Fruit fly (Drosophila melanogaster) whole organism, embryonic: ENCODE results near the gene Polr3G.
A peak's percentile ranks its signal among the peaks of the same experiment; 100 is the strongest.

ENCODE experiments used
- B-H2 ChIP-seq: fragments of 200-800 bp; sonication (Bioruptor generic); optimal IDR thresholded peaks from 2 replicates; lab custom pipeline; 2018; ENCODE audit warnings: missing biosample characterization, mild to moderate bottlenecking, missing genetic modification characterization
- BtbVII ChIP-seq: fragments of 200-800 bp; sonication (Bioruptor generic); optimal IDR thresholded peaks from 3 replicates; lab custom pipeline; 2017; ENCODE audit warnings: missing biosample characterization, mild to moderate bottlenecking, missing genetic modification characterization
- CG11398 ChIP-seq: fragments of 200-800 bp; sonication (Bioruptor generic); optimal IDR thresholded peaks from 2 replicates; lab custom pipeline; 2016; ENCODE audit warnings: missing biosample characterization, missing genetic modification characterization
- CG12071 ChIP-seq: fragments of 200-800 bp; sonication (Bioruptor generic); optimal IDR thresholded peaks from 3 replicates; lab custom pipeline; 2018; ENCODE audit warnings: missing biosample characterization, mild to moderate bottlenecking, missing genetic modification characterization
- CG12659 ChIP-seq: fragments of 200-800 bp; sonication (Bioruptor generic); optimal IDR thresholded peaks from 3 replicates; lab custom pipeline; 2017; ENCODE audit warnings: mild to moderate bottlenecking, missing biosample characterization, missing genetic modification reagents, missing genetic modification characterization
- CG12744 ChIP-seq: fragments of 200-800 bp; sonication (Bioruptor generic); optimal IDR thresholded peaks from 2 replicates; lab custom pipeline; 2016; ENCODE audit warnings: missing biosample characterization, missing genetic modification characterization
- CG13894 ChIP-seq: fragments of 200-800 bp; sonication (Bioruptor generic); optimal IDR thresholded peaks from 3 replicates; lab custom pipeline; 2018; ENCODE audit warnings: missing biosample characterization, mild to moderate bottlenecking, missing genetic modification characterization, moderate library complexity
- CG15011 ChIP-seq: fragments of 200-800 bp; sonication (Bioruptor generic); optimal IDR thresholded peaks from 3 replicates; lab custom pipeline; 2018; ENCODE audit warnings: missing biosample characterization, mild to moderate bottlenecking, missing genetic modification characterization
- CG1603 ChIP-seq: fragments of 200-800 bp; sonication (Bioruptor generic); optimal IDR thresholded peaks from 2 replicates; lab custom pipeline; 2019; ENCODE audit warnings: missing biosample characterization, mild to moderate bottlenecking, missing genetic modification characterization, moderate library complexity
- CG16815 ChIP-seq: fragments of 200-800 bp; sonication (Bioruptor generic); optimal IDR thresholded peaks from 3 replicates; lab custom pipeline; 2017; ENCODE audit warnings: missing biosample characterization, mild to moderate bottlenecking, missing genetic modification characterization
- CG17186 ChIP-seq: fragments of 200-800 bp; sonication (Bioruptor generic); optimal IDR thresholded peaks from 3 replicates; lab custom pipeline; 2017; ENCODE audit warnings: missing biosample characterization, missing genetic modification reagents, missing genetic modification characterization
- CG17802 ChIP-seq: fragments of 200-800 bp; sonication (Bioruptor generic); optimal IDR thresholded peaks from 2 replicates; lab custom pipeline; 2018; ENCODE audit warnings: missing biosample characterization, mild to moderate bottlenecking, missing genetic modification characterization, moderate library complexity
- CG17912 ChIP-seq: fragments of 200-800 bp; sonication (Bioruptor generic); optimal IDR thresholded peaks from 2 replicates; lab custom pipeline; 2018; ENCODE audit warnings: missing biosample characterization, mild to moderate bottlenecking, missing genetic modification characterization
- CG18011 ChIP-seq: fragments of 200-800 bp; sonication (Bioruptor generic); optimal IDR thresholded peaks from 2 replicates; lab custom pipeline; 2017; ENCODE audit warnings: missing biosample characterization, missing genetic modification characterization, mild to moderate bottlenecking, moderate library complexity, missing genotype
- CG2120 ChIP-seq: fragments of 200-800 bp; sonication (Bioruptor generic); optimal IDR thresholded peaks from 3 replicates; lab custom pipeline; 2016; ENCODE audit warnings: missing biosample characterization, missing genetic modification characterization
- CG34376 ChIP-seq: fragments of 200-800 bp; sonication (Bioruptor generic); optimal IDR thresholded peaks from 2 replicates; lab custom pipeline; 2018; ENCODE audit warnings: missing biosample characterization, mild to moderate bottlenecking, missing genetic modification characterization
- CG34422 ChIP-seq: fragments of 200-800 bp; sonication (Bioruptor generic); IDR thresholded peaks from 3 replicates; pipeline ENCODE4 v1.3.6; 2022; ENCODE audit warnings: missing biosample characterization, missing genetic modification characterization
- CG3995 ChIP-seq: fragments of 200-800 bp; sonication (Bioruptor generic); optimal IDR thresholded peaks from 3 replicates; lab custom pipeline; 2016; ENCODE audit warnings: missing biosample characterization, missing genetic modification characterization
- CG4617 ChIP-seq: fragments of 200-800 bp; sonication (Bioruptor generic); optimal IDR thresholded peaks from 3 replicates; lab custom pipeline; 2016; ENCODE audit warnings: missing biosample characterization, missing genetic modification characterization, borderline replicate concordance
- CG6654 ChIP-seq: fragments of 200-800 bp; sonication (Bioruptor generic); optimal IDR thresholded peaks from 2 replicates; lab custom pipeline; 2017; ENCODE audit warnings: missing biosample characterization, mild to moderate bottlenecking, missing genetic modification characterization
- CG7928 ChIP-seq: fragments of 200-800 bp; sonication (Bioruptor generic); optimal IDR thresholded peaks from 2 replicates; lab custom pipeline; 2017; ENCODE audit warnings: missing biosample characterization, mild to moderate bottlenecking, missing genetic modification characterization
- CG9817 ChIP-seq: fragments of 200-800 bp; sonication (Bioruptor generic); optimal IDR thresholded peaks from 2 replicates; lab custom pipeline; 2018; ENCODE audit warnings: missing biosample characterization, mild to moderate bottlenecking, missing genetic modification characterization, moderate library complexity
- CrebB ChIP-seq: fragments of 200-800 bp; sonication (Bioruptor generic); optimal IDR thresholded peaks from 3 replicates; lab custom pipeline; 2018; ENCODE audit warnings: missing biosample characterization, mild to moderate bottlenecking, missing genetic modification characterization
- D ChIP-seq, 2 experiments: fragments of 200-800 bp in 1 of 2; fragments of >200 bp in 1 of 2; sonication (Bioruptor generic) in 1 of 2; optimal IDR thresholded peaks; 2 replicates in 1 of 2; 3 replicates in 1 of 2; lab custom pipeline; 2017; ENCODE audit warnings: mild to moderate bottlenecking in 1 of 2, missing biosample characterization in 1 of 2, missing genetic modification characterization in 1 of 2, missing genetic modification reagents in 1 of 2
- Fer1 ChIP-seq: fragments of 200-800 bp; sonication (Bioruptor generic); optimal IDR thresholded peaks from 2 replicates; lab custom pipeline; 2017; ENCODE audit warnings: missing biosample characterization, mild to moderate bottlenecking, missing genetic modification characterization
- Hey ChIP-seq: fragments of 200-800 bp; sonication (Bioruptor generic); optimal IDR thresholded peaks from 3 replicates; lab custom pipeline; 2018; ENCODE audit warnings: missing biosample characterization, mild to moderate bottlenecking, missing genetic modification characterization
- Hmx ChIP-seq: fragments of 200-800 bp; sonication (Bioruptor generic); optimal IDR thresholded peaks from 2 replicates; lab custom pipeline; 2016; ENCODE audit warnings: missing biosample characterization, missing genetic modification characterization
- Lhr ChIP-seq: fragments of 200-800 bp; sonication (Bioruptor generic); optimal IDR thresholded peaks from 3 replicates; lab custom pipeline; 2017; ENCODE audit warnings: mild to moderate bottlenecking, missing biosample characterization, missing genetic modification reagents, missing genetic modification characterization
- NfI ChIP-seq: fragments of 200-800 bp; sonication (Bioruptor generic); optimal IDR thresholded peaks from 3 replicates; lab custom pipeline; 2018; ENCODE audit warnings: missing biosample characterization, mild to moderate bottlenecking, missing genetic modification characterization, moderate library complexity
- Sin3A ChIP-seq: fragments of >200 bp; optimal IDR thresholded peaks from 2 replicates; lab custom pipeline; 2018
- Vsx1 ChIP-seq: fragments of 200-800 bp; sonication (Bioruptor generic); optimal IDR thresholded peaks from 2 replicates; lab custom pipeline; 2017; ENCODE audit warnings: missing biosample characterization, mild to moderate bottlenecking, missing genetic modification characterization, missing genetic modification reagents
- aop ChIP-seq: fragments of 200-800 bp; sonication (Bioruptor generic); IDR thresholded peaks from 2 replicates; pipeline ENCODE4 v1.3.6; 2022; ENCODE audit warnings: missing biosample characterization, missing genetic modification characterization
- bab2 ChIP-seq: fragments of 200-800 bp; sonication (Bioruptor generic); optimal IDR thresholded peaks from 2 replicates; lab custom pipeline; 2016; ENCODE audit warnings: missing biosample characterization, missing genetic modification characterization
- bigmax ChIP-seq: fragments of 200-800 bp; sonication (Bioruptor generic); optimal IDR thresholded peaks from 2 replicates; lab custom pipeline; 2018; ENCODE audit warnings: missing biosample characterization, mild to moderate bottlenecking, missing genetic modification characterization
- disco-r ChIP-seq: fragments of 200-800 bp; sonication (Bioruptor generic); optimal IDR thresholded peaks from 2 replicates; lab custom pipeline; 2016; ENCODE audit warnings: missing biosample characterization, missing genetic modification characterization
- dmrt11E ChIP-seq: fragments of 200-800 bp; sonication (Bioruptor generic); optimal IDR thresholded peaks from 3 replicates; lab custom pipeline; 2018; ENCODE audit warnings: missing biosample characterization, mild to moderate bottlenecking, missing genetic modification characterization, moderate library complexity
- fd102C ChIP-seq: fragments of 200-800 bp; sonication (Bioruptor generic); optimal IDR thresholded peaks from 2 replicates; lab custom pipeline; 2018; ENCODE audit warnings: missing biosample characterization, mild to moderate bottlenecking, missing genetic modification characterization, moderate library complexity
- kay ChIP-seq: fragments of 200-800 bp; sonication (Bioruptor generic); optimal IDR thresholded peaks from 2 replicates; lab custom pipeline; 2016; ENCODE audit warnings: missing biosample characterization, missing genetic modification characterization
- lola ChIP-seq, 3 experiments: fragments of >200 bp in 2 of 3; fragments of 200-800 bp in 1 of 3; sonication (Bioruptor generic) in 1 of 3; optimal IDR thresholded peaks; 2 replicates each; lab custom pipeline; 2017 to 2019; ENCODE audit warnings: missing biosample characterization in 3 of 3, missing genetic modification characterization in 3 of 3, mild to moderate bottlenecking in 1 of 3, moderate library complexity in 1 of 3
- nom ChIP-seq: fragments of 200-800 bp; sonication (Bioruptor generic); optimal IDR thresholded peaks from 2 replicates; lab custom pipeline; 2017; ENCODE audit warnings: missing biosample characterization, missing genetic modification characterization, mild to moderate bottlenecking, moderate library complexity, missing genetic modification reagents
- onecut ChIP-seq: fragments of 200-800 bp; sonication (Bioruptor generic); IDR thresholded peaks from 2 replicates; pipeline ENCODE4 v1.3.6; 2022; ENCODE audit warnings: missing biosample characterization, missing genetic modification characterization
- ranshi ChIP-seq: fragments of 200-800 bp; sonication (Bioruptor generic); IDR thresholded peaks from 2 replicates; pipeline ENCODE4 v1.3.6; 2022; ENCODE audit warnings: missing biosample characterization, missing genetic modification characterization
- sens ChIP-seq: fragments of 200-800 bp; sonication (Bioruptor generic); peaks from one replicate; lab custom pipeline; 2016; ENCODE audit warnings: missing biosample characterization, missing genetic modification characterization
- slou ChIP-seq: fragments of 200-800 bp; sonication (Bioruptor generic); optimal IDR thresholded peaks from 3 replicates; lab custom pipeline; 2016; ENCODE audit warnings: missing biosample characterization, missing genetic modification characterization
- sug ChIP-seq: fragments of 200-800 bp; optimal IDR thresholded peaks from 2 replicates; lab custom pipeline; 2019; ENCODE audit warnings: missing biosample characterization, mild to moderate bottlenecking, missing genetic modification characterization, moderate library complexity
- tx ChIP-seq: fragments of 200-800 bp; sonication (Bioruptor generic); optimal IDR thresholded peaks from 2 replicates; lab custom pipeline; 2016; ENCODE audit warnings: missing biosample characterization, missing genetic modification characterization
- vnd ChIP-seq: fragments of 200-800 bp; sonication (Bioruptor generic); IDR thresholded peaks from 3 replicates; pipeline ENCODE4 v1.3.6; 2022; ENCODE audit warnings: missing biosample characterization, missing genetic modification characterization; ENCODE audit not compliant: partially characterized antibody
- zen ChIP-seq: fragments of 200-800 bp; sonication (Bioruptor generic); optimal IDR thresholded peaks from 3 replicates; lab custom pipeline; 2018; ENCODE audit warnings: missing biosample characterization, mild to moderate bottlenecking, missing genetic modification characterization, moderate library complexity

Gene Polr3G

dm6 chr3L:17415967-17416749 lies 10.8 kb downstream of the Polr3G start (continued):
- no peak for TF ChIP-seq CG18011 (GFP tag; lab: Kevin White, UChicago)
- peak; percentile 96 for TF ChIP-seq zen (tag; lab: Kevin White, UChicago)
- peak; percentile 90 for TF ChIP-seq dmrt11E (tag; lab: Kevin White, UChicago)
- TF ChIP-seq D (optimal IDR thresholded peaks at IDR 0.05; lab: Kevin White, UChicago): peak; percentile 57
- peak; percentile 5 for TF ChIP-seq D (GFP tag; optimal IDR thresholded peaks at IDR 0.05; lab: Kevin White, UChicago)
- peak; percentile 78 for TF ChIP-seq CG1603
- peak in 1 of 3 experiments; percentile 86 for TF ChIP-seq lola (GFP tag; optimal IDR thresholded peaks at IDR 0.05; lab: Kevin White, UChicago)
- peak; percentile 24 for TF ChIP-seq CG11398 (GFP tag; lab: Kevin White, UChicago)
- no peak for TF ChIP-seq aop (GFP tag; lab: Robert Waterston, UW)
- TF ChIP-seq ranshi (GFP tag; lab: Robert Waterston, UW): no peak; the same call in 1 of the 2 replicates
- TF ChIP-seq Lhr (GFP tag; lab: Kevin White, UChicago): no peak
- peak; percentile 96 for TF ChIP-seq fd102C (GFP tag; lab: Kevin White, UChicago)
- no peak for TF ChIP-seq CG4617 (GFP tag; lab: Kevin White, UChicago)
- no peak for TF ChIP-seq CG15011 (GFP tag; lab: Kevin White, UChicago)
- no peak for TF ChIP-seq CG17912 (GFP tag; lab: Kevin White, UChicago)
- TF ChIP-seq tx (GFP tag; lab: Kevin White, UChicago): peak; percentile 35
- no peak for TF ChIP-seq B-H2 (GFP tag; lab: Kevin White, UChicago)
- no peak for TF ChIP-seq CG3995
- TF ChIP-seq CrebB (tag; lab: Kevin White, UChicago): no peak
- TF ChIP-seq vnd: no peak
- no peak for TF ChIP-seq Sin3A
- no peak for TF ChIP-seq Hey (tag; lab: Kevin White, UChicago)
- no peak for TF ChIP-seq onecut
- peak; percentile 3 for TF ChIP-seq kay
- no peak for TF ChIP-seq NfI (GFP tag; lab: Kevin White, UChicago)
- no peak for TF ChIP-seq CG34422 (GFP tag; lab: Robert Waterston, UW)
- no peak for TF ChIP-seq CG7928 (GFP tag; lab: Kevin White, UChicago)
- TF ChIP-seq Hmx (GFP tag; lab: Kevin White, UChicago): no peak
- TF ChIP-seq sug (tag; lab: Kevin White, UChicago): no peak
- TF ChIP-seq CG34376: no peak
- TF ChIP-seq sens: peak; percentile 96
- peak; percentile 40 for TF ChIP-seq CG2120 (GFP tag; lab: Kevin White, UChicago)
- no peak for TF ChIP-seq CG17186 (GFP tag; lab: Kevin White, UChicago)
- no peak for TF ChIP-seq Vsx1
- TF ChIP-seq bab2 (GFP tag; lab: Kevin White, UChicago): peak; percentile 37
- TF ChIP-seq CG17802: no peak
- peak; percentile 69 for TF ChIP-seq CG16815 (GFP tag; lab: Kevin White, UChicago)
- no peak for TF ChIP-seq disco-r (GFP tag; lab: Kevin White, UChicago)
- no peak for TF ChIP-seq CG12071 (GFP tag; lab: Kevin White, UChicago)
- no peak for TF ChIP-seq CG12659
- TF ChIP-seq bigmax (GFP tag; lab: Kevin White, UChicago): no peak
- TF ChIP-seq slou: no peak
- peak; percentile 80 for TF ChIP-seq nom (GFP tag; lab: Kevin White, UChicago)
- no peak for TF ChIP-seq BtbVII (GFP tag; lab: Kevin White, UChicago)
- no peak for TF ChIP-seq CG9817
- TF ChIP-seq CG6654 (GFP tag; lab: Kevin White, UChicago): no peak
- no peak for TF ChIP-seq CG12744 (GFP tag; lab: Kevin White, UChicago)
- TF ChIP-seq Fer1 (GFP tag; lab: Kevin White, UChicago): no peak
- no peak for TF ChIP-seq CG13894 (tag; lab: Kevin White, UChicago)
